Fruit fly (Drosophila melanogaster): Measurements from ENCODE around the gene CG43739.
A peak's percentile ranks its signal among the peaks of the same experiment; 100 is the strongest.

The CG43739 gene

DNA sequence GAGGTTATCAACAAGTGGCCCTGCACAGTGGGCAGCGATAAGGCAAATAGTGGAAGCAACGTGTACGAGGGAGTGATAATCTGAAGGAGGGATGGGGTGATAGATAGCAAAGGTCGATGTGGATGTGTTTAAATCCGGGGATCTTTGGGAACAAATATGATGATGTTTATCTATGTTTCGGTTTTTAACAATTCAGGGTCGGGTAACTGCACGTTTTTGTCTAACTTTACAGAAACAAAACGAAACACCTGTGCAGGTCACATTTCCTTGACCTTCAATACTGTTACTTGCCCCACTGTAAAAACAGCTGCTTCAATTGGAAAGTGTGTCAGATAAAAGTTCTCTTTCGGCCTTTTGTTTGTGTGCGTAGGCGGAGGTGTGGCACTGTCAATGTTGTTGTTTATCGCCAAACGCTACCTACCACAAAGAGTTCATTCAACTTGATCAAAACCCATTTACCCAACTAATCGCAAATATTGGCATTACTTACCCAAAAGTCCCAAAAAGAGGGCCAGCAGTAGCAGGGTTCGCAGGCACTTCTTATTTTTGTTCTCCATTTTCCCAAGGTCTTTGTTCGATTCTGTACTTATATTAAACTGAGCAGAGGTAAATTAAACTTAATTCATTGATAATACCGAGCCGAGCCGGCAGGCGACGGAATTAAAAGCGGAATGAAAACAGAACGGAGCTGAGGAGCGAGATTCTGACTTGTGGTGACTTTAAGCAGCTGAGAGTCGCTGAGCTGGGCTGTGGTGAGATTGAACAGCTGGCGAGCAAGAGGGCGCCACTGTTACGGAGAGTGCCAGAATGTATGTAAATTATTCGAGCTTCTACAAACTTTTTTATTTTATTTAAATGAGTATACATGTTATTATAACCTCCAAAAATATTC lies 3.7 kb upstream of the CG43739 start, which contains the start of gene Mtp (continued):
- no peak for TF ChIP-seq Elba2 (GFP tag; optimal IDR thresholded peaks at IDR 0.05)
- no peak for TF ChIP-seq CG6175 (GFP tag; IDR thresholded peaks at IDR 0.05)
- TF ChIP-seq dati (GFP tag; IDR thresholded peaks at IDR 0.05), result no peak
- peak; percentile 80 for TF ChIP-seq lilli (GFP tag; optimal IDR thresholded peaks at IDR 0.05)
- peak; percentile 3 to 4 for TF ChIP-seq Trl (optimal IDR thresholded peaks at IDR 0.05)
- TF ChIP-seq Trl (GFP tag; optimal IDR thresholded peaks at IDR 0.05), result peak; percentile 75
- peak; percentile 46 for TF ChIP-seq trem (tag; optimal IDR thresholded peaks at IDR 0.05)
- 0 out of 3 replicates have a peak, but pooled peaks have one; percentile 71 for TF ChIP-seq ken (GFP tag; IDR thresholded peaks at IDR 0.05)
- TF ChIP-seq CG7271 (tag; optimal IDR thresholded peaks at IDR 0.05), result no peak
- peak; percentile 56 for TF ChIP-seq CG6854 (GFP tag; optimal IDR thresholded peaks at IDR 0.05)
- no peak for TF ChIP-seq HLH4C (GFP tag; IDR thresholded peaks at IDR 0.05; ENCODE audit: partially characterized antibody)
- peak; percentile 67 for TF ChIP-seq CG6689 (GFP tag; IDR thresholded peaks at IDR 0.05)
- TF ChIP-seq CG1024 (GFP tag; IDR thresholded peaks at IDR 0.05), result peak; percentile 50; the same call in 1 of the 2 replicates
- TF ChIP-seq ssp (GFP tag; IDR thresholded peaks at IDR 0.05), result peak; percentile 28; the same call in 1 of the 2 replicates
- no peak; the same call in 1 of the 2 replicates for TF ChIP-seq CG6272 (GFP tag; IDR thresholded peaks at IDR 0.05)
- TF ChIP-seq Max (GFP tag; optimal IDR thresholded peaks at IDR 0.05), result peak; percentile 75
- peak; percentile 50 for TF ChIP-seq salm (tag; optimal IDR thresholded peaks at IDR 0.05)
- peak; percentile 82 for TF ChIP-seq CG7839 (tag; optimal IDR thresholded peaks at IDR 0.05)
- TF ChIP-seq odd (GFP tag; optimal IDR thresholded peaks at IDR 0.05), result peak; percentile 80
- peak; percentile 67 for TF ChIP-seq CG3065 (GFP tag; optimal IDR thresholded peaks at IDR 0.05)
- TF ChIP-seq Doc2 (GFP tag; IDR thresholded peaks at IDR 0.05), result no peak
- peak; percentile 37 for TF ChIP-seq jing (GFP tag; optimal IDR thresholded peaks at IDR 0.05)
- peak; percentile 59 for TF ChIP-seq CG10366 (GFP tag; IDR thresholded peaks at IDR 0.05)
- peak; percentile 45; the same call in 1 of the 3 replicates for TF ChIP-seq gce (GFP tag; IDR thresholded peaks at IDR 0.05)
- TF ChIP-seq ci (GFP tag; IDR thresholded peaks at IDR 0.05), result peak; percentile 76
- no peak for TF ChIP-seq ash1 (GFP tag; optimal IDR thresholded peaks at IDR 0.05)
- peak; percentile 41 for TF ChIP-seq p53 (GFP tag; optimal IDR thresholded peaks at IDR 0.05)
- peak; percentile 55 for TF ChIP-seq Dp (GFP tag; optimal IDR thresholded peaks at IDR 0.05)
- peak; percentile 71 to 81 for TF ChIP-seq dpn (GFP tag; optimal IDR thresholded peaks at IDR 0.05)
- peak; percentile 71; the same call in 1 of the 2 replicates for TF ChIP-seq ttk (GFP tag; IDR thresholded peaks at IDR 0.05)
- no peak for TF ChIP-seq CG17612 (GFP tag; IDR thresholded peaks at IDR 0.05)
- TF ChIP-seq z (GFP tag; IDR thresholded peaks at IDR 0.05), result no peak
- peak; percentile 64; the same call in 1 of the 2 replicates for TF ChIP-seq HLH3B (GFP tag; IDR thresholded peaks at IDR 0.05)
- peak; percentile 47 for TF ChIP-seq fd64A (GFP tag; optimal IDR thresholded peaks at IDR 0.05)
- TF ChIP-seq CG10209 (GFP tag; optimal IDR thresholded peaks at IDR 0.05), result peak; percentile 80
- TF ChIP-seq CG6654 (GFP tag; optimal IDR thresholded peaks at IDR 0.05), result peak; percentile 50
- peak; percentile 36; the same call in 1 of the 2 replicates for TF ChIP-seq CG32532 (GFP tag; IDR thresholded peaks at IDR 0.05)
- TF ChIP-seq CG17385 (GFP tag; optimal IDR thresholded peaks at IDR 0.05), result peak; percentile 71
- peak; percentile 42; the same call in 1 of the 3 replicates for TF ChIP-seq Opbp (GFP tag; IDR thresholded peaks at IDR 0.05; ENCODE audit: partially characterized antibody)
- TF ChIP-seq MESR4 (GFP tag; optimal IDR thresholded peaks at IDR 0.05), result peak; percentile 19
- TF ChIP-seq prd (optimal IDR thresholded peaks at IDR 0.05), result no peak
- no peak; the same call in 2 of the 3 replicates for TF ChIP-seq prd (GFP tag; IDR thresholded peaks at IDR 0.05)
- no peak for TF ChIP-seq dimm (GFP tag; IDR thresholded peaks at IDR 0.05)
- TF ChIP-seq CG7745 (tag; optimal IDR thresholded peaks at IDR 0.05), result no peak
- TF ChIP-seq grn (GFP tag; optimal IDR thresholded peaks at IDR 0.05), result peak; percentile 75
- peak; percentile 44 for TF ChIP-seq CG14441 (GFP tag; IDR thresholded peaks at IDR 0.05)
- peak; percentile 77 for TF ChIP-seq CG18599 (GFP tag; optimal IDR thresholded peaks at IDR 0.05)
- TF ChIP-seq ftz-f1 (GFP tag; optimal IDR thresholded peaks at IDR 0.05), result peak; percentile 51
- peak; percentile 66 for TF ChIP-seq CG1792 (GFP tag; optimal IDR thresholded peaks at IDR 0.05)
